Fruit fly (Drosophila melanogaster) whole organism, prepupa: ENCODE measurements around the gene Ance-3.
A peak's percentile ranks its signal among the peaks of the same experiment; 100 is the strongest.

Experiments
- Blimp-1 ChIP-seq: fragments of 200-800 bp; sonication (Bioruptor generic); optimal IDR thresholded peaks from 3 replicates; lab custom pipeline; 2017; ENCODE audit warnings: missing biosample characterization, missing genetic modification characterization, mild to moderate bottlenecking, moderate library complexity, missing genetic modification reagents
- CG10631 ChIP-seq: fragments of 200-800 bp; sonication (Bioruptor generic); optimal IDR thresholded peaks from 2 replicates; lab custom pipeline; 2016; ENCODE audit warnings: missing biosample characterization, missing genetic modification characterization
- CG15336 ChIP-seq: fragments of 200-800 bp; sonication (Bioruptor generic); IDR thresholded peaks from 2 replicates; pipeline ENCODE4 v1.3.6; 2022; ENCODE audit warnings: missing biosample characterization, missing genetic modification characterization
- CG1621 ChIP-seq: fragments of 200-800 bp; sonication (Bioruptor generic); optimal IDR thresholded peaks from 3 replicates; lab custom pipeline; 2018; ENCODE audit warnings: missing biosample characterization, mild to moderate bottlenecking, missing genetic modification characterization
- CG3032 ChIP-seq: fragments of 200-800 bp; optimal IDR thresholded peaks from 2 replicates; lab custom pipeline; 2019; ENCODE audit warnings: missing biosample characterization, mild to moderate bottlenecking, missing genetic modification characterization, moderate library complexity
- CG32006 ChIP-seq: fragments of 200-800 bp; sonication (Bioruptor generic); optimal IDR thresholded peaks from 3 replicates; lab custom pipeline; 2017; ENCODE audit warnings: missing biosample characterization, mild to moderate bottlenecking, missing genetic modification characterization
- CG4318 ChIP-seq: fragments of 200-800 bp; sonication (Bioruptor generic); optimal IDR thresholded peaks from 3 replicates; lab custom pipeline; 2017; ENCODE audit warnings: missing biosample characterization, mild to moderate bottlenecking, missing genetic modification characterization
- CG6163 ChIP-seq: fragments of 200-800 bp; sonication (Bioruptor generic); IDR thresholded peaks from 3 replicates; pipeline ENCODE4 v1.3.6; 2022; ENCODE audit warnings: missing biosample characterization, missing genetic modification characterization
- CG6276 ChIP-seq: fragments of 200-800 bp; sonication (Bioruptor generic); optimal IDR thresholded peaks from 2 replicates; lab custom pipeline; 2017; ENCODE audit warnings: missing biosample characterization, mild to moderate bottlenecking, missing genetic modification characterization
- CG6808 ChIP-seq: fragments of 200-800 bp; sonication (Bioruptor generic); optimal IDR thresholded peaks from 3 replicates; lab custom pipeline; 2017; ENCODE audit warnings: missing biosample characterization, missing genetic modification characterization, mild to moderate bottlenecking, moderate library complexity, missing genetic modification reagents
- CG6854 ChIP-seq: fragments of 200-800 bp; sonication (Bioruptor generic); optimal IDR thresholded peaks from 2 replicates; lab custom pipeline; 2017; ENCODE audit warnings: missing biosample characterization, mild to moderate bottlenecking, missing genetic modification characterization
- CG8119 ChIP-seq: fragments of 200-800 bp; sonication (Bioruptor generic); IDR thresholded peaks from 3 replicates; pipeline ENCODE4 v1.3.6; 2022; ENCODE audit warnings: missing biosample characterization, missing genetic modification characterization
- Eip78C ChIP-seq: fragments of 200-800 bp; sonication (Bioruptor generic); peaks from one replicate; lab custom pipeline; 2016; ENCODE audit warnings: missing biosample characterization, missing genetic modification characterization
- Ets96B ChIP-seq: fragments of 200-800 bp; optimal IDR thresholded peaks from 2 replicates; lab custom pipeline; 2019; ENCODE audit warnings: missing biosample characterization, mild to moderate bottlenecking, missing genetic modification characterization, moderate library complexity
- Hr39 ChIP-seq: fragments of 200-800 bp; sonication (Bioruptor generic); optimal IDR thresholded peaks from 2 replicates; lab custom pipeline; 2016; ENCODE audit warnings: missing biosample characterization, missing genetic modification characterization
- Hr4 ChIP-seq: fragments of 200-800 bp; sonication (Bioruptor generic); optimal IDR thresholded peaks from 3 replicates; lab custom pipeline; 2016; ENCODE audit warnings: missing biosample characterization, missing genetic modification characterization
- Lpt ChIP-seq: fragments of 200-800 bp; sonication (Bioruptor generic); optimal IDR thresholded peaks from 3 replicates; lab custom pipeline; 2016; ENCODE audit warnings: missing biosample characterization, missing genetic modification characterization
- OdsH ChIP-seq: fragments of 200-800 bp; sonication (Bioruptor generic); optimal IDR thresholded peaks from 3 replicates; lab custom pipeline; 2016; ENCODE audit warnings: missing biosample characterization, missing genetic modification characterization
- Sox14 ChIP-seq: fragments of 200-800 bp; sonication (Bioruptor generic); optimal IDR thresholded peaks from 3 replicates; lab custom pipeline; 2016; ENCODE audit warnings: missing biosample characterization, missing genetic modification characterization
- Sox15 ChIP-seq: fragments of 200-800 bp; sonication (Bioruptor generic); optimal IDR thresholded peaks from 3 replicates; lab custom pipeline; 2016; ENCODE audit warnings: missing biosample characterization, missing genetic modification characterization
- acj6 ChIP-seq: fragments of 200-800 bp; sonication (Bioruptor generic); optimal IDR thresholded peaks from 3 replicates; lab custom pipeline; 2016; ENCODE audit warnings: missing biosample characterization, missing genetic modification characterization
- cyc ChIP-seq: fragments of 200-800 bp; sonication (Bioruptor generic); optimal IDR thresholded peaks from 3 replicates; lab custom pipeline; 2016; ENCODE audit warnings: missing biosample characterization, missing genetic modification characterization
- dac ChIP-seq: fragments of 200-800 bp; sonication (Bioruptor generic); optimal IDR thresholded peaks from 2 replicates; lab custom pipeline; 2017; ENCODE audit warnings: missing biosample characterization, mild to moderate bottlenecking, missing genetic modification characterization
- eg ChIP-seq: fragments of 200-800 bp; sonication (Bioruptor generic); IDR thresholded peaks from 3 replicates; pipeline ENCODE4 v1.3.6; 2022; ENCODE audit warnings: missing biosample characterization, missing genetic modification characterization
- fd85E ChIP-seq: fragments of 200-800 bp; sonication (Bioruptor generic); optimal IDR thresholded peaks from 3 replicates; lab custom pipeline; 2016; ENCODE audit warnings: missing biosample characterization, missing genetic modification characterization
- fkh ChIP-seq: fragments of 200-800 bp; sonication (Bioruptor generic); optimal IDR thresholded peaks from 3 replicates; lab custom pipeline; 2017; ENCODE audit warnings: missing biosample characterization, mild to moderate bottlenecking, missing genetic modification characterization, moderate library complexity
- lz ChIP-seq: fragments of 200-800 bp; sonication (Bioruptor generic); optimal IDR thresholded peaks from 3 replicates; lab custom pipeline; 2016; ENCODE audit warnings: missing biosample characterization, missing genetic modification characterization
- net ChIP-seq: fragments of 200-800 bp; sonication (Bioruptor generic); optimal IDR thresholded peaks from 3 replicates; lab custom pipeline; 2016; ENCODE audit warnings: missing biosample characterization, missing genetic modification characterization
- pdm3 ChIP-seq: fragments of 200-800 bp; sonication (Bioruptor generic); optimal IDR thresholded peaks from 3 replicates; lab custom pipeline; 2016; ENCODE audit warnings: missing biosample characterization, missing genetic modification characterization
- salr ChIP-seq, 2 experiments: fragments of 200-800 bp; sonication (Bioruptor generic); optimal IDR thresholded peaks; 3 replicates each; lab custom pipeline; 2016 to 2018; ENCODE audit warnings: missing biosample characterization in 2 of 2, missing genetic modification characterization in 2 of 2, mild to moderate bottlenecking in 1 of 2
- ss ChIP-seq, 2 experiments: fragments of 200-800 bp; sonication (Bioruptor generic); optimal IDR thresholded peaks; 2 replicates in 1 of 2; 3 replicates in 1 of 2; lab custom pipeline; 2017 to 2018; ENCODE audit warnings: mild to moderate bottlenecking in 2 of 2, missing biosample characterization in 2 of 2, missing genetic modification characterization in 2 of 2, moderate library complexity in 1 of 2
- svp ChIP-seq: fragments of 200-800 bp; sonication (Bioruptor generic); peaks from one replicate; lab custom pipeline; 2016; ENCODE audit warnings: missing biosample characterization, missing genetic modification characterization
- vri ChIP-seq: fragments of 200-800 bp; sonication (Bioruptor generic); optimal IDR thresholded peaks from 3 replicates; lab custom pipeline; 2016; ENCODE audit warnings: missing biosample characterization, mild to moderate bottlenecking, missing genetic modification characterization

Gene Ance-3

DNA sequence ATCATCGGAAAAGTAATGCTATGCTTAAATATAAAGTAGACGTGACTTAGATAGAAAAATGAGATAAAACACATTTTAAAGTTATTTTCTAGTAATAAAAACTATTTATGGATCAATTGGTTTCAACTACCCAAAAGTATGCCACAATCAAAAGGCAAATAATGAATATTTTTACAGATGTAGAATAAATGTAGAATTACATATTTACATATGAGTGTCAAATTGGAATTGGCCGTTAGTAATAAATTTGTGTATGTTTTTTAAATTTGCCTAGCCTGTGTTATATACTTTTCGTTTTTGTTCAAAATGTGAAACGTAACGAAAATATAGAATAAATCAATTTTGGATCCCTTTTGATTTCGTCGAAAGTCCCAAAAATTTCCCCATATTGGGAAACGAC, 2.7 kb upstream of the Ance-3 start, which contains the start of gene Acyp:
Gene Acyp, plus strand, starts transcription at position 301 of the 400 bp plus-strand sequence.
- TF ChIP-seq svp (GFP tag; lab: Kevin White, UChicago) (peak; percentile 21), vri (GFP tag; lab: Kevin White, UChicago) (no peak), CG8119 (GFP tag; lab: Robert Waterston, UW) (no peak), CG32006 (GFP tag; lab: Kevin White, UChicago) (no peak)

DNA sequence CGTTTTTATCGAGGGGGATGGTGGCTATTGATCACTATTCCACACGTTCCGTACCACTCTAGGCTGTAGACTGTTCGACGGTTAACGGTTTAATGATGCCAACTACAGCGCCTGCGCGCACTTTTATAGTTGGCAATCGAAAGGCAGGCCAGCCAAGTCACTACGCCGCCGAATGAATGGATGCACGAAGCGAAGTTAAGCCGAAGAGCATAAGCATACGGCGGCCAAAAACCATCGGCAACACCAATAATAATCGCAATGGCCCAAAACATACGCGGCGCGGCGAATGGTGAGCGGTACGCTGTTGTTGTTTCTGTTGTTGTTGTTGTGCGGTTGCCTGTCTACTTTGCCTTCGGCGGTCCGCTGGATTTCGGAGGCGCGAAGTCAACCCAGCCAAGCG, 8.9 kb downstream of the Ance-3 start, which contains the start of gene Vajk1:
Gene Vajk1, minus strand, starts transcription at position 101 of the 400 bp plus-strand sequence.
- TF ChIP-seq eg (GFP tag; lab: Robert Waterston, UW) = peak; percentile 31; the same call in 1 of the 3 replicates
- no peak for TF ChIP-seq net (GFP tag; lab: Kevin White, UChicago)
- TF ChIP-seq, all 60 proteins: peak for 1

DNA sequence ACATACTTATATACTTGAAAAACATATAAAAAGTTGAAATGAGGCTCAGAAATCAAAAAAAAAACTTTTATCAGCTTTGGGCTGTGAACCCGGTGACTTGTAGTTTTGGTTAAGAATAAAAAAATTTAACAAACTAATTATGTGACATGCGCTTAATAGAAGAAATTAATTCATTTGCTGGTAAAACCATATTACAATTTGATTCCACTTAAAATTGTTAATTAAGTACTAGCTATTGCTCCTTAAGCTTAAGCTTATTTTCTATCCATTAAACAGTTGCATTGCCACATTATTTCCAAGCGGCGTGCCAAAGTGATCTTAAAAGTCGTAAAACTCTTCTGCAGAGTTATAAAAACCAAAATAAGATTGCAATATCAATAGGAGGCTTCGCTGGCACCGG, 9.5 kb downstream of the Ance-3 start:
- TF ChIP-seq CG6276 (peak; percentile 33), CG32006 (GFP tag; lab: Kevin White, UChicago) (peak; percentile 35), CG6163 (no peak), eg (GFP tag; lab: Robert Waterston, UW) (no peak), Eip78C (GFP tag; lab: Kevin White, UChicago) (peak; percentile 58), pdm3 (peak; percentile 26), svp (GFP tag; lab: Kevin White, UChicago) (peak; percentile 56)
- TF ChIP-seq, all 60 proteins: peak for 5

DNA sequence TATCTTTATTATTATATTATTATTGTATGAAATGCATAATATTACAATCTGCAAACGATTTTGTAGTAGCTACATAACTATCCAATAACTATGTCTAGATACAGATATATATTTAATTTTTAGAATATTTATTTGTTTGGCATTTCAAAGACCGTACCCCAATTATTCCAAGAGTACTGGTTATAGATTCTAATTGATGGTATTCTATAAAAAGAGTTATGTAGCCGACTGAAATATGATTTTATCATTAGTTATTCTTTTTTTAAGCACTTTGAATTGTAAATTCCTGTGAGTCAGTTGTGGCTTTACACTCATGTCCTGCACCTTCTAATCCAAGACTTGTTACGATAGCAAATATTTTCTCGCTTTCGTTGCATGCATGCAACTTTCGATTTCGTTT, 11.2 kb downstream of the Ance-3 start:
- no peak for TF ChIP-seq CG1621 (tag; lab: Kevin White, UChicago)
- peak; percentile 26 for TF ChIP-seq dac (GFP tag; lab: Kevin White, UChicago)
- TF ChIP-seq Sox14 = no peak
- TF ChIP-seq Blimp-1 (GFP tag; lab: Kevin White, UChicago) = no peak
- peak; percentile 9; the same call in 1 of the 3 replicates for TF ChIP-seq eg (GFP tag; lab: Robert Waterston, UW)
- peak; percentile 3 for TF ChIP-seq acj6 (GFP tag; lab: Kevin White, UChicago)
- TF ChIP-seq CG8119 (GFP tag; lab: Robert Waterston, UW) = peak; percentile 64; the same call in 2 of the 3 replicates
- TF ChIP-seq Eip78C (GFP tag; lab: Kevin White, UChicago) = peak; percentile 70
- TF ChIP-seq CG15336 (GFP tag; lab: Robert Waterston, UW) = peak; percentile 51; the same call in 1 of the 2 replicates
- peak; percentile 5 for TF ChIP-seq pdm3
- TF ChIP-seq lz (GFP tag; lab: Kevin White, UChicago) = no peak
- TF ChIP-seq cyc (GFP tag; lab: Kevin White, UChicago) = no peak
- TF ChIP-seq fd85E (GFP tag; lab: Kevin White, UChicago) = no peak
- no peak for TF ChIP-seq CG6808 (GFP tag; lab: Kevin White, UChicago)
- peak in 1 of 2 experiments; percentile 43 for TF ChIP-seq salr (GFP tag; optimal IDR thresholded peaks at IDR 0.05; lab: Kevin White, UChicago)
- no peak for TF ChIP-seq Ets96B (tag; lab: Kevin White, UChicago)
- peak; percentile 27 for TF ChIP-seq svp (GFP tag; lab: Kevin White, UChicago)
- TF ChIP-seq CG4318 (GFP tag; lab: Kevin White, UChicago) = peak; percentile 53
- TF ChIP-seq Lpt = peak; percentile 42
- no peak for TF ChIP-seq fkh
- peak; percentile 46 for TF ChIP-seq Hr4 (GFP tag; lab: Kevin White, UChicago)
- no peak for TF ChIP-seq CG6854 (GFP tag; lab: Kevin White, UChicago)
- peak; percentile 77 for TF ChIP-seq CG6276
- peak; percentile 85 for TF ChIP-seq CG32006 (GFP tag; lab: Kevin White, UChicago)
- peak; percentile 23 for TF ChIP-seq OdsH (GFP tag; lab: Kevin White, UChicago)
- TF ChIP-seq ss (GFP tag; optimal IDR thresholded peaks at IDR 0.05; lab: Kevin White, UChicago) = no peak
- no peak for TF ChIP-seq Sox15 (GFP tag; lab: Kevin White, UChicago)
- peak; percentile 4 for TF ChIP-seq CG10631 (GFP tag; lab: Kevin White, UChicago)
- TF ChIP-seq CG3032 (tag; lab: Kevin White, UChicago) = no peak

DNA sequence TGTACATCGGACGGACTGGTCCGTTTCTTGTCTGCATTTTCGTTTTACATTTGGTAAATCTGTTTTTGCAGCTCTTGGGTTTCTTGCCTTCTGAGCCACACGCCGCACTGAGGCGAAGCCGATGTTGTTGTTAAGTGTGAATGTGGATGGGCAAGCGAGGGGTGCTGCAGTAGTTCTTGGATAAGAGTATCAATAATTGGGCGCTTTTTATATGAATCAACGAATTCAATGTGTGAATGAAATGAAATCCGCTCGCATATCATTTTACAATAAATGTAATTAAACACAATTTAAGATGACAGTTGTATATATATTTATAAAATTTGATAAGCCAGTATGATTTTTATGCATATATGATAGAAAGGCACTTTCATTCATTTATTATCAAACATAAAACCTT, 13.9 kb downstream of the Ance-3 start:
- TF ChIP-seq Hr39 (GFP tag; lab: Kevin White, UChicago) (no peak), CG6276 (peak; percentile 63), CG15336 (GFP tag; lab: Robert Waterston, UW) (peak; percentile 61), CG32006 (GFP tag; lab: Kevin White, UChicago) (peak; percentile 12), Eip78C (GFP tag; lab: Kevin White, UChicago) (peak; percentile 55), net (GFP tag; lab: Kevin White, UChicago) (peak; percentile 6)
